Worm (Caenorhabditis elegans) whole organism, mixed stage, embryonic: ENCODE data around the gene lgc-7.

ENCODE experiments used
- M03D4.4 ChIP-seq: sonication (generic microtip); optimal IDR thresholded peaks from 2 replicates; lab custom pipeline; 2017; ENCODE audit warnings: mild to moderate bottlenecking, missing genetic modification characterization, missing compliant biosample characterization
- bed-3 ChIP-seq: fragments of 200-800 bp; sonication (Bioruptor generic); optimal IDR thresholded peaks from 3 replicates; lab custom pipeline; 2018; ENCODE audit warnings: mild to moderate bottlenecking, missing genetic modification characterization, moderate library complexity, missing compliant biosample characterization
- blmp-1 ChIP-seq: fragments of 150-350 bp; optimal IDR thresholded peaks from 2 replicates; lab custom pipeline; 2014; ENCODE audit warnings: missing biosample characterization, missing genetic modification characterization
- ceh-39 ChIP-seq: fragments of 150-350 bp; optimal IDR thresholded peaks from 2 replicates; lab custom pipeline; 2014; ENCODE audit warnings: missing biosample characterization, missing genetic modification characterization
- ceh-43 ChIP-seq: fragments of 200-800 bp; sonication (Bioruptor generic); optimal IDR thresholded peaks from 2 replicates; lab custom pipeline; 2018; ENCODE audit warnings: mild to moderate bottlenecking, missing genetic modification characterization, moderate library complexity, missing compliant biosample characterization
- ceh-83 ChIP-seq: fragments of 200-800 bp; sonication (Bioruptor generic); optimal IDR thresholded peaks from 2 replicates; lab custom pipeline; 2018; ENCODE audit warnings: mild to moderate bottlenecking, missing genetic modification characterization, missing compliant biosample characterization
- ces-1 ChIP-seq: fragments of 150-350 bp; optimal IDR thresholded peaks from 2 replicates; lab custom pipeline; 2014; ENCODE audit warnings: missing biosample characterization, missing genetic modification reagents, missing genetic modification characterization
- cnd-1 ChIP-seq: fragments of 200-800 bp; sonication (Bioruptor generic); optimal IDR thresholded peaks from 2 replicates; lab custom pipeline; 2018; ENCODE audit warnings: mild to moderate bottlenecking, missing genetic modification characterization, missing compliant biosample characterization
- drap-1 ChIP-seq: fragments of 200-800 bp; sonication (Bioruptor generic); optimal IDR thresholded peaks from 3 replicates; lab custom pipeline; 2018; ENCODE audit warnings: mild to moderate bottlenecking, missing genetic modification characterization, missing compliant biosample characterization
- elt-1 ChIP-seq: sonication (generic microtip); optimal IDR thresholded peaks from 2 replicates; lab custom pipeline; 2017; ENCODE audit warnings: missing genetic modification characterization, mild to moderate bottlenecking, missing compliant biosample characterization, antibody characterized with exemption, moderate library complexity, borderline replicate concordance; ENCODE audit not compliant: insufficient read depth
- elt-3 ChIP-seq: fragments of 150-350 bp; optimal IDR thresholded peaks from 2 replicates; lab custom pipeline; 2014; ENCODE audit warnings: missing biosample characterization, missing genetic modification characterization
- flh-1 ChIP-seq: fragments of 200-800 bp; sonication (Bioruptor generic); optimal IDR thresholded peaks from 2 replicates; lab custom pipeline; 2018; ENCODE audit warnings: mild to moderate bottlenecking, missing genetic modification characterization, moderate library complexity, missing compliant biosample characterization
- ham-2 ChIP-seq: fragments of 200-800 bp; sonication (Bioruptor generic); optimal IDR thresholded peaks from 2 replicates; lab custom pipeline; 2018; ENCODE audit warnings: mild to moderate bottlenecking, missing genetic modification characterization, missing compliant biosample characterization
- lin-13 ChIP-seq: fragments of 150-350 bp; optimal IDR thresholded peaks from 2 replicates; lab custom pipeline; 2014; ENCODE audit warnings: missing biosample characterization, missing genetic modification characterization
- lin-32 ChIP-seq: fragments of 200-800 bp; sonication (Bioruptor generic); optimal IDR thresholded peaks from 2 replicates; lab custom pipeline; 2018; ENCODE audit warnings: mild to moderate bottlenecking, missing genetic modification characterization, missing compliant biosample characterization
- lsy-2 ChIP-seq: fragments of 150-350 bp; optimal IDR thresholded peaks from 2 replicates; lab custom pipeline; 2014; ENCODE audit warnings: missing biosample characterization, missing genetic modification characterization
- mab-5 ChIP-seq: fragments of 150-350 bp; optimal IDR thresholded peaks from 2 replicates; lab custom pipeline; 2014; ENCODE audit warnings: missing biosample characterization, missing genetic modification characterization
- mep-1 ChIP-seq: fragments of 150-350 bp; optimal IDR thresholded peaks from 2 replicates; lab custom pipeline; 2017; ENCODE audit warnings: missing biosample characterization, missing genetic modification reagents, missing genetic modification characterization, inconsistent platforms
- mls-2 ChIP-seq: sonication (generic microtip); optimal IDR thresholded peaks from 2 replicates; lab custom pipeline; 2016; ENCODE audit warnings: mild to moderate bottlenecking, missing genetic modification characterization, moderate library complexity, missing compliant biosample characterization
- nhr-12 ChIP-seq: fragments of 150-350 bp; optimal IDR thresholded peaks from 2 replicates; lab custom pipeline; 2014; ENCODE audit warnings: missing biosample characterization, missing genetic modification characterization
- nhr-2 ChIP-seq: fragments of 150-350 bp; optimal IDR thresholded peaks from 2 replicates; lab custom pipeline; 2014; ENCODE audit warnings: missing biosample characterization, missing genetic modification characterization
- nhr-28 ChIP-seq: fragments of 150-350 bp; optimal IDR thresholded peaks from 2 replicates; lab custom pipeline; 2014; ENCODE audit warnings: missing biosample characterization, missing genetic modification characterization
- nhr-76 ChIP-seq: sonication (generic microtip); optimal IDR thresholded peaks from 2 replicates; lab custom pipeline; 2017; ENCODE audit warnings: missing biosample characterization, missing genetic modification characterization
- pha-4 ChIP-seq: fragments of 150-350 bp; optimal IDR thresholded peaks from 2 replicates; lab custom pipeline; 2018; ENCODE audit warnings: missing biosample characterization, missing genetic modification reagents, missing genetic modification characterization
- snpc-4 ChIP-seq: fragments of 150-350 bp; optimal IDR thresholded peaks from 2 replicates; lab custom pipeline; 2014; ENCODE audit warnings: missing biosample characterization, missing genetic modification characterization
- sptf-1 ChIP-seq: sonication (generic microtip); optimal IDR thresholded peaks from 2 replicates; lab custom pipeline; 2017; ENCODE audit warnings: mild to moderate bottlenecking, missing genetic modification characterization, moderate library complexity, missing compliant biosample characterization
- tbx-8 ChIP-seq: fragments of 200-800 bp; sonication (Bioruptor generic); optimal IDR thresholded peaks from 2 replicates; lab custom pipeline; 2018; ENCODE audit warnings: mild to moderate bottlenecking, missing genetic modification characterization, moderate library complexity, missing compliant biosample characterization
- unc-120 ChIP-seq: sonication (generic microtip); optimal IDR thresholded peaks from 2 replicates; lab custom pipeline; 2017; ENCODE audit warnings: missing genetic modification characterization, missing compliant biosample characterization; ENCODE audit not compliant: poor library complexity, severe bottlenecking
- unc-39 ChIP-seq: fragments of 150-350 bp; optimal IDR thresholded peaks from 2 replicates; lab custom pipeline; 2014; ENCODE audit warnings: missing biosample characterization, missing genetic modification characterization
- unc-62 ChIP-seq: fragments of 150-350 bp; optimal IDR thresholded peaks from 2 replicates; lab custom pipeline; 2014; ENCODE audit warnings: missing biosample characterization, missing genetic modification reagents, missing genetic modification characterization
- zip-8 ChIP-seq: fragments of 150-350 bp; optimal IDR thresholded peaks from 2 replicates; lab custom pipeline; 2014; ENCODE audit warnings: missing biosample characterization, missing genetic modification characterization
- ztf-11 ChIP-seq: fragments of 150-350 bp; optimal IDR thresholded peaks from 2 replicates; lab custom pipeline; 2014; ENCODE audit warnings: missing biosample characterization, missing genetic modification characterization

lgc-7 gene

ce11 chrIV:14741926-14742325 lies 32.5 kb downstream of the lgc-7 start:
- TF ChIP-seq ceh-43: no peak
- no peak for TF ChIP-seq flh-1 (GFP tag; lab: Kevin White, UChicago)
- TF ChIP-seq nhr-28: no peak
- no peak for TF ChIP-seq ceh-39 (tag; lab: Kevin White, UChicago)
- no peak for TF ChIP-seq zip-8 (tag; lab: Kevin White, UChicago)
- no peak for TF ChIP-seq mep-1 (tag; lab: Kevin White, UChicago)
- no peak for TF ChIP-seq lin-32 (GFP tag; lab: Kevin White, UChicago)
- TF ChIP-seq unc-120 (tag; lab: Kevin White, UChicago): no peak
- no peak for TF ChIP-seq elt-1 (tag; lab: Kevin White, UChicago)
- no peak for TF ChIP-seq lsy-2 (tag; lab: Kevin White, UChicago)
- no peak for TF ChIP-seq nhr-2 (tag; lab: Kevin White, UChicago)
- no peak for TF ChIP-seq nhr-76 (tag; lab: Kevin White, UChicago)
- TF ChIP-seq nhr-12 (tag; lab: Kevin White, UChicago): no peak

- TF ChIP-seq sptf-1 (tag; lab: Kevin White, UChicago) (no peak), lsy-2 (tag; lab: Kevin White, UChicago) (no peak), ces-1 (GFP tag; lab: Kevin White, UChicago) (no peak), nhr-2 (tag; lab: Kevin White, UChicago) (no peak), zip-8 (tag; lab: Kevin White, UChicago) (no peak), mep-1 (tag; lab: Kevin White, UChicago) (no peak), elt-1 (tag; lab: Kevin White, UChicago) (no peak), cnd-1 (tag; lab: Kevin White, UChicago) (no peak), lin-32 (GFP tag; lab: Kevin White, UChicago) (no peak), nhr-76 (tag; lab: Kevin White, UChicago) (no peak), ztf-11 (tag; lab: Kevin White, UChicago) (no peak), unc-62 (GFP tag; lab: Kevin White, UChicago) (no peak), ham-2 (GFP tag; lab: Kevin White, UChicago) (no peak), tbx-8 (GFP tag; lab: Kevin White, UChicago) (no peak), nhr-12 (tag; lab: Kevin White, UChicago) (no peak), elt-3 (no peak), unc-39 (tag; lab: Kevin White, UChicago) (no peak), ceh-83 (GFP tag; lab: Kevin White, UChicago) (no peak)
- TF ChIP-seq, all 35 proteins: peak for 0
These were observed 45.5 kb downstream of the lgc-7 start, which contains the start of gene Y57G11C.499 for ce11 chrIV:14754912-14755311. Gene Y57G11C.499 (minus strand): TSS chrIV:14754934.

ce11 chrIV:14757786-14758185 lies 48.4 kb downstream of the lgc-7 start:
- TF ChIP-seq M03D4.4 (tag; lab: Kevin White, UChicago) (no peak), mls-2 (no peak)

ce11 chrIV:14759662-14760061 lies 50.3 kb downstream of the lgc-7 start:
- TF ChIP-seq nhr-12 (tag; lab: Kevin White, UChicago) (no peak), bed-3 (GFP tag; lab: Kevin White, UChicago) (no peak), ham-2 (GFP tag; lab: Kevin White, UChicago) (no peak), unc-62 (GFP tag; lab: Kevin White, UChicago) (no peak), snpc-4 (tag; lab: Kevin White, UChicago) (no peak), drap-1 (no peak), zip-8 (tag; lab: Kevin White, UChicago) (no peak), ceh-43 (no peak), mab-5 (tag; lab: Kevin White, UChicago) (no peak), blmp-1 (no peak), elt-3 (no peak), ceh-39 (tag; lab: Kevin White, UChicago) (no peak), cnd-1 (tag; lab: Kevin White, UChicago) (no peak), nhr-2 (tag; lab: Kevin White, UChicago) (no peak), elt-1 (tag; lab: Kevin White, UChicago) (no peak), mls-2 (no peak), tbx-8 (GFP tag; lab: Kevin White, UChicago) (no peak), ceh-83 (GFP tag; lab: Kevin White, UChicago) (no peak), sptf-1 (tag; lab: Kevin White, UChicago) (no peak)

- TF ChIP-seq ceh-83 (GFP tag; lab: Kevin White, UChicago) (no peak), nhr-2 (tag; lab: Kevin White, UChicago) (no peak), elt-1 (tag; lab: Kevin White, UChicago) (no peak), mab-5 (tag; lab: Kevin White, UChicago) (no peak), pha-4 (tag; lab: Kevin White, UChicago) (no peak), sptf-1 (tag; lab: Kevin White, UChicago) (no peak), elt-3 (no peak), drap-1 (no peak), nhr-76 (tag; lab: Kevin White, UChicago) (no peak), cnd-1 (tag; lab: Kevin White, UChicago) (no peak), ceh-39 (tag; lab: Kevin White, UChicago) (no peak), zip-8 (tag; lab: Kevin White, UChicago) (no peak), unc-62 (GFP tag; lab: Kevin White, UChicago) (no peak), nhr-28 (no peak), nhr-12 (tag; lab: Kevin White, UChicago) (no peak), lin-13 (no peak), mls-2 (no peak), bed-3 (GFP tag; lab: Kevin White, UChicago) (no peak), lin-32 (GFP tag; lab: Kevin White, UChicago) (no peak), blmp-1 (no peak)
These were observed 51.5 kb downstream of the lgc-7 start, which contains the start of gene ptp-5.2 for ce11 chrIV:14760845-14761244. Gene ptp-5.2 (minus strand): TSS chrIV:14760945.
